Worm (Caenorhabditis elegans): ENCODE data around the gene C03C10.5.

- TF ChIP-seq ZK546.5 (tag; optimal IDR thresholded peaks at IDR 0.05) (no peak), lin-29 (GFP tag; IDR thresholded peaks at IDR 0.05) (no peak), ama-1 (optimal IDR thresholded peaks at IDR 0.05) (no peak), nhr-28 (tag; optimal IDR thresholded peaks at IDR 0.05) (no peak)
Measured at ce11 chrIII:4134059-4134458, 42.1 kb upstream of the C03C10.5 start.

All from whole organism, L4 larva.